Worm (Caenorhabditis elegans) whole organism, L4 larva: ENCODE results near the gene W07A12.4.

ENCODE experiments used
- D1046.2 ChIP-seq: fragments of 200-800 bp; sonication (Bioruptor generic); IDR thresholded peaks from 2 replicates; pipeline ENCODE4 v1.3.6; 2022; ENCODE audit warnings: missing genetic modification characterization, missing compliant biosample characterization
- F10B5.3 ChIP-seq: sonication (generic microtip); optimal IDR thresholded peaks from 2 replicates; lab custom pipeline; 2016; ENCODE audit warnings: mild to moderate bottlenecking, missing genetic modification characterization, missing compliant biosample characterization
- F49E8.2 ChIP-seq: sonication (generic microtip); optimal IDR thresholded peaks from 2 replicates; lab custom pipeline; 2016; ENCODE audit warnings: missing compliant biosample characterization, mild to moderate bottlenecking, missing genetic modification characterization, borderline replicate concordance
- R02D3.7 ChIP-seq: fragments of 150-350 bp; sonication (generic microtip); optimal IDR thresholded peaks from 3 replicates; lab custom pipeline; 2014; ENCODE audit warnings: missing biosample characterization, missing genetic modification characterization
- T26A8.4 ChIP-seq: fragments of 200-800 bp; sonication (Bioruptor generic); IDR thresholded peaks from 2 replicates; pipeline ENCODE4 v1.3.6; 2022; ENCODE audit warnings: missing genetic modification characterization, missing compliant biosample characterization
- Y48G9A.11 ChIP-seq: fragments of 200-800 bp; sonication (Bioruptor generic); IDR thresholded peaks from 2 replicates; pipeline ENCODE4 v1.3.6; 2022; ENCODE audit warnings: missing genetic modification reagents, missing genetic modification characterization, missing compliant biosample characterization
- Y5F2A.4 ChIP-seq: fragments of 200-800 bp; sonication (Bioruptor generic); optimal IDR thresholded peaks from 2 replicates; lab custom pipeline; 2018; ENCODE audit warnings: mild to moderate bottlenecking, missing genetic modification characterization, missing compliant biosample characterization
- Y75B8A.6 ChIP-seq: fragments of 200-800 bp; sonication (Bioruptor generic); IDR thresholded peaks from 2 replicates; pipeline ENCODE4 v1.3.6; 2022; ENCODE audit warnings: missing genetic modification reagents, missing genetic modification characterization, missing compliant biosample characterization
- ZK546.5 ChIP-seq, 2 experiments: sonication (generic microtip); optimal IDR thresholded peaks; 2 replicates each; lab custom pipeline; 2017; ENCODE audit warnings: missing biosample characterization in 2 of 2, missing genetic modification characterization in 2 of 2
- aha-1 ChIP-seq: fragments of 150-350 bp; peaks from one replicate; lab custom pipeline; 2014; ENCODE audit warnings: missing biosample characterization, missing genetic modification characterization
- ceh-28 ChIP-seq: fragments of 150-350 bp; optimal IDR thresholded peaks from 2 replicates; lab custom pipeline; 2014; ENCODE audit warnings: missing biosample characterization, missing genetic modification reagents, missing genetic modification characterization
- ceh-32 ChIP-seq: sonication (generic microtip); optimal IDR thresholded peaks from 2 replicates; lab custom pipeline; 2016; ENCODE audit warnings: mild to moderate bottlenecking, missing genetic modification characterization, missing compliant biosample characterization; ENCODE audit not compliant: poor library complexity
- ces-1 ChIP-seq: fragments of 150-350 bp; sonication (generic microtip); optimal IDR thresholded peaks from 4 replicates; lab custom pipeline; 2014; ENCODE audit warnings: missing biosample characterization, missing genetic modification reagents, missing genetic modification characterization
- daf-12 ChIP-seq: fragments of 150-350 bp; optimal IDR thresholded peaks from 2 replicates; lab custom pipeline; 2014; ENCODE audit warnings: missing biosample characterization, missing genetic modification reagents, missing genetic modification characterization
- daf-19 ChIP-seq: fragments of 200-800 bp; sonication (Bioruptor generic); conservative IDR thresholded peaks from 2 replicates; pipeline ENCODE4 v1.3.6; 2022; ENCODE audit warnings: missing genetic modification characterization, missing compliant biosample characterization
- daf-8 ChIP-seq: fragments of 200-800 bp; sonication (Bioruptor generic); IDR thresholded peaks from 2 replicates; pipeline ENCODE4 v1.3.6; 2022; ENCODE audit warnings: missing genetic modification characterization, missing compliant biosample characterization
- dmd-6 ChIP-seq: fragments of 200-800 bp; sonication (Bioruptor generic); IDR thresholded peaks from 2 replicates; pipeline ENCODE4 v1.3.6; 2022; ENCODE audit warnings: missing genetic modification reagents, missing genetic modification characterization, missing compliant biosample characterization
- dmd-8 ChIP-seq: fragments of 200-800 bp; sonication (Bioruptor generic); IDR thresholded peaks from 2 replicates; pipeline ENCODE4 v1.3.6; 2022; ENCODE audit warnings: missing genetic modification characterization, missing compliant biosample characterization
- dve-1 ChIP-seq: sonication (generic microtip); optimal IDR thresholded peaks from 2 replicates; lab custom pipeline; 2017; ENCODE audit warnings: antibody characterized with exemption, mild to moderate bottlenecking, missing genetic modification characterization, missing compliant biosample characterization; ENCODE audit not compliant: insufficient read depth
- egl-27 ChIP-seq: sonication (generic microtip); optimal IDR thresholded peaks from 3 replicates; lab custom pipeline; 2017; ENCODE audit warnings: missing biosample characterization, missing genetic modification reagents, missing genetic modification characterization
- fkh-10 ChIP-seq: fragments of 150-350 bp; optimal IDR thresholded peaks from 2 replicates; lab custom pipeline; 2014; ENCODE audit warnings: missing biosample characterization, missing genetic modification reagents, missing genetic modification characterization
- hif-1 ChIP-seq, 2 experiments: sonication (generic microtip); optimal IDR thresholded peaks; 2 replicates each; lab custom pipeline; 2016 to 2017; ENCODE audit warnings: missing compliant biosample characterization in 2 of 2, missing genetic modification characterization in 2 of 2, missing genetic modification reagents in 2 of 2, missing genotype in 2 of 2, mild to moderate bottlenecking in 1 of 2
- hlh-11 ChIP-seq: fragments of 200-800 bp; sonication (Bioruptor generic); optimal IDR thresholded peaks from 2 replicates; lab custom pipeline; 2018; ENCODE audit warnings: mild to moderate bottlenecking, missing genetic modification characterization, missing compliant biosample characterization
- hlh-30 ChIP-seq: sonication (generic microtip); optimal IDR thresholded peaks from 2 replicates; lab custom pipeline; 2017; ENCODE audit warnings: antibody characterized with exemption, mild to moderate bottlenecking, missing genetic modification characterization, missing compliant biosample characterization; ENCODE audit not compliant: insufficient read depth
- jun-1 ChIP-seq: fragments of 150-350 bp; optimal IDR thresholded peaks from 2 replicates; lab custom pipeline; 2014; ENCODE audit warnings: missing biosample characterization, missing genetic modification reagents, missing genetic modification characterization
- lin-15B ChIP-seq: fragments of 150-350 bp; sonication (generic microtip); optimal IDR thresholded peaks from 3 replicates; lab custom pipeline; 2014; ENCODE audit warnings: missing biosample characterization, missing genetic modification characterization
- lin-38 ChIP-seq: fragments of 200-800 bp; sonication (Bioruptor generic); IDR thresholded peaks from 2 replicates; pipeline ENCODE4 v1.3.6; 2022; ENCODE audit warnings: missing genetic modification reagents, missing genetic modification characterization, missing compliant biosample characterization
- lir-3 ChIP-seq: sonication (generic microtip); optimal IDR thresholded peaks from 2 replicates; lab custom pipeline; 2016; ENCODE audit warnings: mild to moderate bottlenecking, missing genetic modification characterization, missing compliant biosample characterization
- lsy-2 ChIP-seq, 2 experiments: fragments of 150-350 bp in 1 of 2; sonication (generic microtip) in 1 of 2; optimal IDR thresholded peaks; 2 replicates each; lab custom pipeline; 2014 to 2017; ENCODE audit warnings: missing biosample characterization in 2 of 2, missing genetic modification characterization in 2 of 2
- mdl-1 ChIP-seq, 2 experiments: fragments of 150-350 bp in 1 of 2; sonication (generic microtip) in 1 of 2; optimal IDR thresholded peaks; 2 replicates each; lab custom pipeline; 2014 to 2017; ENCODE audit warnings: missing biosample characterization in 2 of 2, missing genetic modification characterization in 2 of 2
- mdt-29 ChIP-seq: fragments of 200-800 bp; sonication (Bioruptor generic); IDR thresholded peaks from 2 replicates; pipeline ENCODE4 v1.3.6; 2022; ENCODE audit warnings: missing genetic modification reagents, missing genetic modification characterization, missing compliant biosample characterization
- mep-1 ChIP-seq: fragments of 150-350 bp; sonication (generic microtip); optimal IDR thresholded peaks from 3 replicates; lab custom pipeline; 2014; ENCODE audit warnings: missing biosample characterization, missing genetic modification characterization
- mes-2 ChIP-seq: sonication (generic microtip); optimal IDR thresholded peaks from 2 replicates; lab custom pipeline; 2016; ENCODE audit warnings: missing genotype, mild to moderate bottlenecking, missing genetic modification characterization, missing compliant biosample characterization; ENCODE audit not compliant: poor library complexity, severe bottlenecking
- mxl-3 ChIP-seq: fragments of 200-800 bp; sonication (Bioruptor generic); optimal IDR thresholded peaks from 2 replicates; lab custom pipeline; 2018; ENCODE audit warnings: mild to moderate bottlenecking, missing genetic modification characterization, missing compliant biosample characterization
- nhr-10 ChIP-seq: fragments of 150-350 bp; optimal IDR thresholded peaks from 2 replicates; lab custom pipeline; 2014; ENCODE audit warnings: missing biosample characterization, missing genetic modification characterization
- nhr-102 ChIP-seq: sonication (generic microtip); optimal IDR thresholded peaks from 2 replicates; lab custom pipeline; 2016; ENCODE audit warnings: mild to moderate bottlenecking, missing genetic modification characterization, moderate library complexity, missing compliant biosample characterization
- nhr-237 ChIP-seq: sonication (generic microtip); optimal IDR thresholded peaks from 2 replicates; lab custom pipeline; 2017; ENCODE audit warnings: missing biosample characterization, missing genetic modification characterization
- nhr-48 ChIP-seq: sonication (generic microtip); optimal IDR thresholded peaks from 2 replicates; lab custom pipeline; 2016; ENCODE audit warnings: mild to moderate bottlenecking, missing genetic modification characterization, missing compliant biosample characterization
- nhr-76 ChIP-seq: fragments of 150-350 bp; optimal IDR thresholded peaks from 2 replicates; lab custom pipeline; 2014; ENCODE audit warnings: missing biosample characterization, missing genetic modification characterization
- nhr-77 ChIP-seq: fragments of 150-350 bp; optimal IDR thresholded peaks from 2 replicates; lab custom pipeline; 2014; ENCODE audit warnings: missing biosample characterization, missing genetic modification characterization
- php-3 ChIP-seq: fragments of 200-800 bp; sonication (Bioruptor generic); IDR thresholded peaks from 2 replicates; pipeline ENCODE4 v1.3.6; 2022; ENCODE audit warnings: missing genetic modification reagents, missing genetic modification characterization, missing compliant biosample characterization
- pqm-1 ChIP-seq: sonication (generic microtip); optimal IDR thresholded peaks from 2 replicates; lab custom pipeline; 2017; ENCODE audit warnings: missing biosample characterization, missing genetic modification characterization
- rbr-2 ChIP-seq: sonication (generic microtip); optimal IDR thresholded peaks from 2 replicates; lab custom pipeline; 2016; ENCODE audit warnings: missing genotype, missing genetic modification characterization, missing compliant biosample characterization
- saeg-2 ChIP-seq: fragments of 200-800 bp; sonication (Bioruptor generic); IDR thresholded peaks from 2 replicates; pipeline ENCODE4 v1.3.6; 2022; ENCODE audit warnings: missing genetic modification reagents, missing genetic modification characterization, missing compliant biosample characterization
- snpc-1.2 ChIP-seq: fragments of 200-800 bp; sonication (Bioruptor generic); IDR thresholded peaks from 2 replicates; pipeline ENCODE4 v1.3.6; 2022; ENCODE audit warnings: missing genetic modification reagents, missing genetic modification characterization, missing compliant biosample characterization
- spr-1 ChIP-seq: sonication (generic microtip); optimal IDR thresholded peaks from 2 replicates; lab custom pipeline; 2016; ENCODE audit warnings: mild to moderate bottlenecking, missing genetic modification characterization, missing compliant biosample characterization
- spr-3 ChIP-seq: fragments of 200-800 bp; sonication (Bioruptor generic); optimal IDR thresholded peaks from 2 replicates; lab custom pipeline; 2018; ENCODE audit warnings: mild to moderate bottlenecking, missing genetic modification characterization, missing compliant biosample characterization
- tag-97 ChIP-seq: fragments of 200-800 bp; sonication (Bioruptor generic); IDR thresholded peaks from 2 replicates; pipeline ENCODE4 v1.3.6; 2022; ENCODE audit warnings: missing genetic modification characterization, missing compliant biosample characterization
- unc-39 ChIP-seq: sonication (generic microtip); optimal IDR thresholded peaks from 2 replicates; lab custom pipeline; 2017; ENCODE audit warnings: missing biosample characterization, missing genetic modification characterization
- vab-7 ChIP-seq: fragments of 200-800 bp; sonication (Bioruptor generic); IDR thresholded peaks from 2 replicates; pipeline ENCODE4 v1.3.6; 2022; ENCODE audit warnings: missing genetic modification reagents, missing genetic modification characterization, missing compliant biosample characterization
- zag-1 ChIP-seq: fragments of 150-350 bp; optimal IDR thresholded peaks from 2 replicates; lab custom pipeline; 2014; ENCODE audit warnings: missing biosample characterization, missing genetic modification characterization
- zfp-3 ChIP-seq: fragments of 200-800 bp; sonication (Bioruptor generic); conservative IDR thresholded peaks from 2 replicates; pipeline ENCODE4 v1.3.6; 2022; ENCODE audit warnings: missing genetic modification reagents, missing genetic modification characterization, missing compliant biosample characterization

Gene W07A12.4

DNA sequence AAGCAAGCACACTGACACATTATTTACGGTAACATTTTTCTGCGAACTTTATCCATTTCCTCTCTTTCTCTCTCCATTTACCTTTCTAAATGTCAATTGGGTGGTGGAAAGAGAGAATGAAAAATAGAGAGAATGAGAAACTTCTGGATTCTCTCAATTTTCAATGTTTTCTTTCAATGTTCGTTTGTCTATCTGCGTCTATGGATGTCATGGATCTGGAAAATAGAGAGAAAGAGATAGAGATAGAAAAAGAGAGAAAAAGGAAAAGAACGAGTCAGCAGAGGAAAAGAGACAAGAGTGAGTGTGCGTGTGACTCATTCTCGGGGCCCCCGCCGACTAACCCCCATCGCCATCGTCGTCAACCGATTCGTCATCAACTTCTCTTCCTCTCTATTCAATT, 33.2 kb upstream of the W07A12.4 start, which contains the start of gene jun-1 (continued):
- TF ChIP-seq daf-8 (GFP tag; lab: Robert Waterston, UW), result no peak
- TF ChIP-seq hlh-11 (tag; lab: Kevin White, UChicago), result peak; percentile 91
- TF ChIP-seq nhr-77 (tag; lab: Kevin White, UChicago), result peak; percentile 93
- TF ChIP-seq lin-15B (tag; lab: Kevin White, UChicago), result no peak
- peak; percentile 74 for TF ChIP-seq dmd-6 (GFP tag; lab: Robert Waterston, UW)
- TF ChIP-seq aha-1 (tag; lab: Kevin White, UChicago), result no peak
- TF ChIP-seq tag-97, result no peak
- no peak for TF ChIP-seq spr-3 (GFP tag; lab: Kevin White, UChicago)
- no peak for TF ChIP-seq D1046.2 (GFP tag; lab: Robert Waterston, UW)
- TF ChIP-seq T26A8.4 (GFP tag; lab: Robert Waterston, UW), result no peak
- TF ChIP-seq pqm-1 (tag; lab: Kevin White, UChicago), result no peak
- no peak for TF ChIP-seq snpc-1.2
- TF ChIP-seq mep-1, result peak; percentile 93
- no peak; the same call in 1 of the 2 replicates for TF ChIP-seq zfp-3 (GFP tag; lab: Robert Waterston, UW)
- TF ChIP-seq lin-38 (GFP tag; lab: Robert Waterston, UW), result peak; percentile 55
- TF ChIP-seq nhr-237, result peak; percentile 25
- TF ChIP-seq Y75B8A.6 (GFP tag; lab: Robert Waterston, UW), result no peak
- no peak for TF ChIP-seq ceh-28 (tag; lab: Kevin White, UChicago)
- no peak for TF ChIP-seq F10B5.3 (tag; lab: Kevin White, UChicago)
- TF ChIP-seq spr-1, result peak; percentile 51
- no peak for TF ChIP-seq dmd-8 (GFP tag; lab: Robert Waterston, UW)
- TF ChIP-seq hif-1 (tag; optimal IDR thresholded peaks at IDR 0.05; lab: Kevin White, UChicago), result peak in 1 of 2 experiments; percentile 57
- TF ChIP-seq daf-19 (GFP tag; lab: Robert Waterston, UW), result no peak
- no peak for TF ChIP-seq vab-7 (GFP tag; lab: Robert Waterston, UW)
- TF ChIP-seq daf-12, result no peak
- TF ChIP-seq ZK546.5 (tag; optimal IDR thresholded peaks at IDR 0.05; lab: Kevin White, UChicago), result no peak
- peak; percentile 47 for TF ChIP-seq mes-2 (tag; lab: Kevin White, UChicago)
- TF ChIP-seq unc-39 (tag; lab: Kevin White, UChicago), result no peak
- peak; percentile 83 for TF ChIP-seq rbr-2 (tag; lab: Kevin White, UChicago)
- no peak for TF ChIP-seq fkh-10 (GFP tag; lab: Kevin White, UChicago)
- no peak for TF ChIP-seq lir-3 (tag; lab: Kevin White, UChicago)
- TF ChIP-seq saeg-2 (GFP tag; lab: Robert Waterston, UW), result no peak
- 0 out of 2 replicates have a peak, but pooled peaks have one; percentile 40 for TF ChIP-seq mdt-29
- TF ChIP-seq hlh-30 (tag; lab: Kevin White, UChicago), result peak; percentile 95
- no peak for TF ChIP-seq R02D3.7 (tag; lab: Kevin White, UChicago)
- peak; percentile 93 for TF ChIP-seq dve-1
- peak; percentile 46 for TF ChIP-seq nhr-102
- TF ChIP-seq zag-1 (tag; lab: Kevin White, UChicago), result no peak
- peak; percentile 73 for TF ChIP-seq nhr-48
- TF ChIP-seq mdl-1 (tag; optimal IDR thresholded peaks at IDR 0.05; lab: Kevin White, UChicago), result peak in 1 of 2 experiments; percentile 72
- TF ChIP-seq ceh-32 (tag; lab: Kevin White, UChicago), result no peak
- no peak for TF ChIP-seq jun-1
- TF ChIP-seq php-3, result no peak
- peak; percentile 17 for TF ChIP-seq nhr-10 (tag; lab: Kevin White, UChicago)
- peak; percentile 70 to 89 for TF ChIP-seq lsy-2 (tag; optimal IDR thresholded peaks at IDR 0.05; lab: Kevin White, UChicago)
- no peak for TF ChIP-seq Y48G9A.11 (GFP tag; lab: Robert Waterston, UW)
- no peak for TF ChIP-seq ces-1 (GFP tag; lab: Kevin White, UChicago)
- no peak for TF ChIP-seq nhr-76 (tag; lab: Kevin White, UChicago)
- no peak for TF ChIP-seq F49E8.2
- TF ChIP-seq egl-27 (tag; lab: Kevin White, UChicago), result no peak
- peak; percentile 56 for TF ChIP-seq mxl-3 (GFP tag; lab: Kevin White, UChicago)
- TF ChIP-seq Y5F2A.4 (GFP tag; lab: Kevin White, UChicago), result no peak
